Fruit fly (Drosophila melanogaster) whole organism, prepupa: Measurements from ENCODE around the gene CG31272.

ENCODE experiments used
- Blimp-1 ChIP-seq: fragments of 200-800 bp; sonication (Bioruptor generic); optimal IDR thresholded peaks from 3 replicates; lab custom pipeline; 2017; ENCODE audit warnings: missing biosample characterization, missing genetic modification characterization, mild to moderate bottlenecking, moderate library complexity, missing genetic modification reagents
- CG1621 ChIP-seq: fragments of 200-800 bp; sonication (Bioruptor generic); optimal IDR thresholded peaks from 3 replicates; lab custom pipeline; 2018; ENCODE audit warnings: missing biosample characterization, mild to moderate bottlenecking, missing genetic modification characterization
- CG6163 ChIP-seq: fragments of 200-800 bp; sonication (Bioruptor generic); IDR thresholded peaks from 3 replicates; pipeline ENCODE4 v1.3.6; 2022; ENCODE audit warnings: missing biosample characterization, missing genetic modification characterization
- CG6854 ChIP-seq: fragments of 200-800 bp; sonication (Bioruptor generic); optimal IDR thresholded peaks from 2 replicates; lab custom pipeline; 2017; ENCODE audit warnings: missing biosample characterization, mild to moderate bottlenecking, missing genetic modification characterization
- Eip93F ChIP-seq: fragments of 200-800 bp; sonication (Bioruptor generic); optimal IDR thresholded peaks from 2 replicates; lab custom pipeline; 2016; ENCODE audit warnings: missing biosample characterization, mild to moderate bottlenecking, missing genetic modification characterization
- Hr39 ChIP-seq: fragments of 200-800 bp; sonication (Bioruptor generic); optimal IDR thresholded peaks from 2 replicates; lab custom pipeline; 2016; ENCODE audit warnings: missing biosample characterization, missing genetic modification characterization
- acj6 ChIP-seq: fragments of 200-800 bp; sonication (Bioruptor generic); optimal IDR thresholded peaks from 3 replicates; lab custom pipeline; 2016; ENCODE audit warnings: missing biosample characterization, missing genetic modification characterization
- dac ChIP-seq: fragments of 200-800 bp; sonication (Bioruptor generic); optimal IDR thresholded peaks from 2 replicates; lab custom pipeline; 2017; ENCODE audit warnings: missing biosample characterization, mild to moderate bottlenecking, missing genetic modification characterization
- dsx ChIP-seq: fragments of 200-800 bp; optimal IDR thresholded peaks from 3 replicates; lab custom pipeline; 2019; ENCODE audit warnings: missing biosample characterization, mild to moderate bottlenecking, missing genetic modification characterization, moderate library complexity; ENCODE audit not compliant: poor library complexity, severe bottlenecking
- net ChIP-seq: fragments of 200-800 bp; sonication (Bioruptor generic); optimal IDR thresholded peaks from 3 replicates; lab custom pipeline; 2016; ENCODE audit warnings: missing biosample characterization, missing genetic modification characterization
- salr ChIP-seq, 2 experiments: fragments of 200-800 bp; sonication (Bioruptor generic); optimal IDR thresholded peaks; 3 replicates each; lab custom pipeline; 2016 to 2018; ENCODE audit warnings: missing biosample characterization in 2 of 2, missing genetic modification characterization in 2 of 2, mild to moderate bottlenecking in 1 of 2

DNA sequence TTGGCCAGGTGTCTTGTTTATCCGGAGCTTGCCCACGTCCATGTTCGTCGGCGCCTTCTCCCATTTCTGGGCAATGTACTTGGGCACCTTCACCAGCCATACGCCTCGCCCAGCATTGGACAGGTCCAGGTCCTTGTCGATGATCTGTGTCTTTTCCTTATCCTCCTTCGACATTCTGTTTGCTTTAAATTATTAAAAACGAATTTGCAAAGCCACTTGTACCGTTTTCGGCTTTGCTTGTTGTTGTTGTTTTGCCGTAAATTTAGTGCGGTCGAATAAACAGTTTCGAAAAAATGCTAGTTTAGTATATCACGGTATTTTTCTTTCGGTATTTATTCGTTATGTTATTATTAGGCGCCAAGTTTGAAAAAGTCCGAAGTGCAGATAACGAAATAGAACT, 8.3 kb upstream of the CG31272 start, which contains the start of gene TfIIFbeta:
- TF ChIP-seq Hr39 (GFP tag; lab: Kevin White, UChicago) (no peak), CG6854 (GFP tag; lab: Kevin White, UChicago) (no peak), Eip93F (GFP tag; lab: Kevin White, UChicago) (no peak), CG6163 (GFP tag; lab: Robert Waterston, UW) (no peak), Blimp-1 (GFP tag; lab: Kevin White, UChicago) (no peak), CG1621 (tag; lab: Kevin White, UChicago) (no peak), acj6 (GFP tag; lab: Kevin White, UChicago) (no peak), dsx (no peak), net (no peak), salr (GFP tag; optimal IDR thresholded peaks at IDR 0.05; lab: Kevin White, UChicago) (no peak), dac (GFP tag; lab: Kevin White, UChicago) (no peak)
